Fruit fly (Drosophila melanogaster) whole organism, embryonic: ENCODE measurements around the gene CG4537.
A peak's percentile ranks its signal among the peaks of the same experiment; 100 is the strongest.

Source experiments
- Aef1 ChIP-seq: fragments of 200-800 bp; sonication (Bioruptor generic); IDR thresholded peaks from 3 replicates; pipeline ENCODE4 v1.3.6; 2022; ENCODE audit warnings: missing biosample characterization, missing genetic modification characterization
- B-H1 ChIP-seq: fragments of 200-800 bp; sonication (Bioruptor generic); IDR thresholded peaks from 3 replicates; pipeline ENCODE4 v1.3.6; 2022; ENCODE audit warnings: missing biosample characterization, missing genetic modification characterization
- CG10147 ChIP-seq: fragments of 200-800 bp; sonication (Bioruptor generic); optimal IDR thresholded peaks from 2 replicates; lab custom pipeline; 2019; ENCODE audit warnings: missing biosample characterization, mild to moderate bottlenecking, missing genetic modification characterization, moderate library complexity
- CG10209 ChIP-seq: fragments of 200-800 bp; sonication (Bioruptor generic); optimal IDR thresholded peaks from 3 replicates; lab custom pipeline; 2017; ENCODE audit warnings: missing biosample characterization, mild to moderate bottlenecking, missing genetic modification characterization, missing genetic modification reagents
- CG11398 ChIP-seq: fragments of 200-800 bp; sonication (Bioruptor generic); optimal IDR thresholded peaks from 2 replicates; lab custom pipeline; 2016; ENCODE audit warnings: missing biosample characterization, missing genetic modification characterization
- CG11504 ChIP-seq: fragments of 200-800 bp; sonication (Bioruptor generic); optimal IDR thresholded peaks from 3 replicates; lab custom pipeline; 2019; ENCODE audit warnings: missing biosample characterization, mild to moderate bottlenecking, missing genetic modification characterization, moderate library complexity
- CG14710 ChIP-seq: fragments of 200-800 bp; sonication (Bioruptor generic); optimal IDR thresholded peaks from 3 replicates; lab custom pipeline; 2019; ENCODE audit warnings: missing biosample characterization, mild to moderate bottlenecking, missing genetic modification characterization, moderate library complexity
- CG14860 ChIP-seq: fragments of 200-800 bp; sonication (Bioruptor generic); IDR thresholded peaks from 3 replicates; pipeline ENCODE4 v1.3.6; 2022; ENCODE audit warnings: missing biosample characterization, missing genetic modification characterization; ENCODE audit not compliant: partially characterized antibody
- CG15011 ChIP-seq: fragments of 200-800 bp; sonication (Bioruptor generic); optimal IDR thresholded peaks from 3 replicates; lab custom pipeline; 2018; ENCODE audit warnings: missing biosample characterization, mild to moderate bottlenecking, missing genetic modification characterization
- CG1602 ChIP-seq: fragments of 200-800 bp; sonication (Bioruptor generic); optimal IDR thresholded peaks from 3 replicates; lab custom pipeline; 2016; ENCODE audit warnings: missing biosample characterization, missing genetic modification characterization
- CG1792 ChIP-seq: fragments of 200-800 bp; sonication (Bioruptor generic); optimal IDR thresholded peaks from 2 replicates; lab custom pipeline; 2016; ENCODE audit warnings: missing biosample characterization, missing genetic modification characterization
- CG32767 ChIP-seq: fragments of 200-800 bp; sonication (Bioruptor generic); IDR thresholded peaks from 2 replicates; pipeline ENCODE4 v1.3.6; 2022; ENCODE audit warnings: missing biosample characterization, missing genetic modification characterization
- CG4707 ChIP-seq: fragments of 200-800 bp; sonication (Bioruptor generic); optimal IDR thresholded peaks from 2 replicates; lab custom pipeline; 2018; ENCODE audit warnings: missing biosample characterization, mild to moderate bottlenecking, missing genetic modification characterization, moderate library complexity
- CG4820 ChIP-seq: fragments of 200-800 bp; sonication (Bioruptor generic); optimal IDR thresholded peaks from 3 replicates; lab custom pipeline; 2016; ENCODE audit warnings: missing biosample characterization, missing genetic modification characterization
- CG7357 ChIP-seq: fragments of 200-800 bp; sonication (Bioruptor generic); IDR thresholded peaks from 3 replicates; pipeline ENCODE4 v1.3.6; 2022; ENCODE audit warnings: missing biosample characterization, missing genetic modification characterization
- CG7963 ChIP-seq: fragments of 200-800 bp; sonication (Bioruptor generic); IDR thresholded peaks from 3 replicates; pipeline ENCODE4 v1.3.6; 2022; ENCODE audit warnings: missing biosample characterization, missing genetic modification characterization; ENCODE audit not compliant: partially characterized antibody
- CG8359 ChIP-seq: fragments of 200-800 bp; sonication (Bioruptor generic); optimal IDR thresholded peaks from 2 replicates; lab custom pipeline; 2017; ENCODE audit warnings: missing biosample characterization, mild to moderate bottlenecking, missing genetic modification characterization, borderline replicate concordance
- CG8944 ChIP-seq: fragments of 200-800 bp; sonication (Bioruptor generic); optimal IDR thresholded peaks from 3 replicates; lab custom pipeline; 2016; ENCODE audit warnings: missing biosample characterization, missing genetic modification characterization
- CHES-1-like ChIP-seq: fragments of 200-800 bp; sonication (Bioruptor generic); optimal IDR thresholded peaks from 2 replicates; lab custom pipeline; 2016; ENCODE audit warnings: missing biosample characterization, missing genetic modification characterization
- CkIIα-i1 ChIP-seq: fragments of 200-800 bp; sonication (Bioruptor generic); IDR thresholded peaks from 2 replicates; pipeline ENCODE4 v1.3.6; 2022; ENCODE audit warnings: missing biosample characterization, missing genetic modification characterization
- D19A ChIP-seq: fragments of 200-800 bp; optimal IDR thresholded peaks from 3 replicates; lab custom pipeline; 2019; ENCODE audit warnings: missing biosample characterization, mild to moderate bottlenecking, missing genetic modification characterization, moderate library complexity
- MTF-1 ChIP-seq: fragments of 200-800 bp; sonication (Bioruptor generic); optimal IDR thresholded peaks from 2 replicates; lab custom pipeline; 2018; ENCODE audit warnings: missing biosample characterization, mild to moderate bottlenecking, missing genetic modification characterization, borderline replicate concordance
- NC2α ChIP-seq: fragments of 200-800 bp; sonication (Bioruptor generic); optimal IDR thresholded peaks from 2 replicates; lab custom pipeline; 2016; ENCODE audit warnings: missing biosample characterization, missing genetic modification characterization
- Nf-YC ChIP-seq: fragments of 200-800 bp; optimal IDR thresholded peaks from 3 replicates; lab custom pipeline; 2019; ENCODE audit warnings: missing biosample characterization, mild to moderate bottlenecking, missing genetic modification characterization, moderate library complexity
- Poxn ChIP-seq: fragments of 200-800 bp; sonication (Bioruptor generic); IDR thresholded peaks from 2 replicates; pipeline ENCODE4 v1.3.6; 2022; ENCODE audit warnings: missing biosample characterization, missing genetic modification characterization
- Rfx ChIP-seq: fragments of 200-800 bp; sonication (Bioruptor generic); IDR thresholded peaks from 2 replicates; pipeline ENCODE4 v1.3.6; 2022; ENCODE audit warnings: missing biosample characterization, missing genetic modification characterization
- Scr ChIP-seq: fragments of 200-800 bp; sonication (Bioruptor generic); IDR thresholded peaks from 2 replicates; pipeline ENCODE4 v1.3.6; 2022; ENCODE audit warnings: missing biosample characterization, missing genetic modification characterization; ENCODE audit not compliant: partially characterized antibody
- Sox100B ChIP-seq: fragments of 200-800 bp; sonication (Bioruptor generic); optimal IDR thresholded peaks from 3 replicates; lab custom pipeline; 2018; ENCODE audit warnings: missing biosample characterization, mild to moderate bottlenecking, missing genetic modification characterization
- Sox102F ChIP-seq: fragments of 200-800 bp; sonication (Bioruptor generic); optimal IDR thresholded peaks from 2 replicates; lab custom pipeline; 2018; ENCODE audit warnings: missing biosample characterization, mild to moderate bottlenecking, missing genetic modification characterization, moderate library complexity
- Sry-δ ChIP-seq: fragments of 200-800 bp; sonication (Bioruptor generic); optimal IDR thresholded peaks from 2 replicates; lab custom pipeline; 2016; ENCODE audit warnings: missing biosample characterization, missing genetic modification characterization
- Taf1 ChIP-seq: fragments of 200-800 bp; sonication (Bioruptor generic); IDR thresholded peaks from 2 replicates; pipeline ENCODE4 v1.3.6; 2022; ENCODE audit warnings: missing biosample characterization, missing genetic modification characterization
- aop ChIP-seq: fragments of 200-800 bp; sonication (Bioruptor generic); IDR thresholded peaks from 2 replicates; pipeline ENCODE4 v1.3.6; 2022; ENCODE audit warnings: missing biosample characterization, missing genetic modification characterization
- az2 ChIP-seq: fragments of 200-800 bp; sonication (Bioruptor generic); optimal IDR thresholded peaks from 3 replicates; lab custom pipeline; 2016; ENCODE audit warnings: missing biosample characterization, missing genetic modification characterization
- bcd ChIP-seq: fragments of 200-800 bp; sonication (Bioruptor generic); optimal IDR thresholded peaks from 2 replicates; lab custom pipeline; 2017; ENCODE audit warnings: missing biosample characterization, mild to moderate bottlenecking, missing genetic modification characterization
- bowl ChIP-seq: fragments of 200-800 bp; sonication (Bioruptor generic); IDR thresholded peaks from 2 replicates; pipeline ENCODE4 v1.3.6; 2022; ENCODE audit warnings: missing biosample characterization, missing genetic modification characterization
- ci ChIP-seq: fragments of 200-800 bp; sonication (Bioruptor generic); IDR thresholded peaks from 3 replicates; pipeline ENCODE4 v1.3.6; 2022; ENCODE audit warnings: missing biosample characterization, missing genetic modification characterization
- crp ChIP-seq, 2 experiments: fragments of 200-800 bp; sonication (Bioruptor generic); optimal IDR thresholded peaks; 2 replicates in 1 of 2; 3 replicates in 1 of 2; lab custom pipeline; 2017; ENCODE audit warnings: missing biosample characterization in 2 of 2, missing genetic modification characterization in 2 of 2, mild to moderate bottlenecking in 1 of 2, moderate library complexity in 1 of 2
- dan ChIP-seq: fragments of 200-800 bp; sonication (Bioruptor generic); IDR thresholded peaks from 2 replicates; pipeline ENCODE4 v1.3.6; 2022; ENCODE audit warnings: missing biosample characterization, missing genetic modification characterization
- gcm ChIP-seq: fragments of 200-800 bp; sonication (Bioruptor generic); optimal IDR thresholded peaks from 2 replicates; lab custom pipeline; 2019; ENCODE audit warnings: missing biosample characterization, mild to moderate bottlenecking, missing genetic modification characterization, moderate library complexity
- kah ChIP-seq: fragments of 200-800 bp; sonication (Bioruptor generic); optimal IDR thresholded peaks from 2 replicates; lab custom pipeline; 2018; ENCODE audit warnings: missing biosample characterization, mild to moderate bottlenecking, missing genetic modification characterization
- ken ChIP-seq: fragments of 200-800 bp; sonication (Bioruptor generic); IDR thresholded peaks from 3 replicates; pipeline ENCODE4 v1.3.6; 2022; ENCODE audit warnings: missing biosample characterization, missing genetic modification characterization
- luna ChIP-seq: fragments of 200-800 bp; sonication (Bioruptor generic); optimal IDR thresholded peaks from 2 replicates; lab custom pipeline; 2016; ENCODE audit warnings: missing biosample characterization, missing genetic modification characterization
- mam ChIP-seq: fragments of 200-800 bp; sonication (Bioruptor generic); optimal IDR thresholded peaks from 3 replicates; lab custom pipeline; 2016; ENCODE audit warnings: missing biosample characterization, missing genetic modification characterization
- peb ChIP-seq: fragments of 200-800 bp; sonication (Bioruptor generic); IDR thresholded peaks from 2 replicates; pipeline ENCODE4 v1.3.6; 2022; ENCODE audit warnings: missing biosample characterization, missing genetic modification characterization
- pita ChIP-seq: fragments of 200-800 bp; sonication (Bioruptor generic); optimal IDR thresholded peaks from 2 replicates; lab custom pipeline; 2017; ENCODE audit warnings: missing biosample characterization, mild to moderate bottlenecking, missing genetic modification characterization
- ranshi ChIP-seq: fragments of 200-800 bp; sonication (Bioruptor generic); IDR thresholded peaks from 2 replicates; pipeline ENCODE4 v1.3.6; 2022; ENCODE audit warnings: missing biosample characterization, missing genetic modification characterization
- repo ChIP-seq: fragments of 200-800 bp; sonication (Bioruptor generic); optimal IDR thresholded peaks from 2 replicates; lab custom pipeline; 2016; ENCODE audit warnings: missing biosample characterization, missing genetic modification characterization
- shn ChIP-seq: fragments of 200-800 bp; sonication (Bioruptor generic); optimal IDR thresholded peaks from 3 replicates; lab custom pipeline; 2016; ENCODE audit warnings: missing biosample characterization, missing genetic modification characterization
- slp2 ChIP-seq: fragments of 200-800 bp; sonication (Bioruptor generic); optimal IDR thresholded peaks from 2 replicates; lab custom pipeline; 2016; ENCODE audit warnings: missing biosample characterization, missing genetic modification characterization
- tll ChIP-seq, 2 experiments: fragments of 200-800 bp in 1 of 2; fragments of >200 bp in 1 of 2; sonication (Bioruptor generic) in 1 of 2; optimal IDR thresholded peaks; 2 replicates each; lab custom pipeline; 2017 to 2019; ENCODE audit warnings: missing biosample characterization in 2 of 2, missing genetic modification characterization in 2 of 2, mild to moderate bottlenecking in 1 of 2, moderate library complexity in 1 of 2
- ttk ChIP-seq: fragments of 200-800 bp; sonication (Bioruptor generic); IDR thresholded peaks from 2 replicates; pipeline ENCODE4 v2.1.2; 2022; ENCODE audit warnings: missing biosample characterization, missing genetic modification characterization
- yki ChIP-seq: fragments of >200 bp; optimal IDR thresholded peaks from 3 replicates; lab custom pipeline; 2018

The CG4537 gene

dm6 chr2L:9921401-9921800 is 30.7 kb downstream of the CG4537 start, which contains the start of gene CG4592 (continued):
- TF ChIP-seq ci (GFP tag; lab: Robert Waterston, UW) (peak; percentile 90), CG7357 (GFP tag; lab: Robert Waterston, UW) (no peak), ranshi (GFP tag; lab: Robert Waterston, UW) (peak; percentile 66), luna (GFP tag; lab: Kevin White, UChicago) (no peak), Nf-YC (no peak), peb (GFP tag; lab: Robert Waterston, UW) (no peak), Sox100B (no peak), az2 (GFP tag; lab: Kevin White, UChicago) (peak; percentile 30), slp2 (GFP tag; lab: Kevin White, UChicago) (no peak), pita (peak; percentile 14), CG14710 (tag; lab: Kevin White, UChicago) (peak; percentile 52), dan (GFP tag; lab: Robert Waterston, UW) (no peak), CG1602 (GFP tag; lab: Kevin White, UChicago) (peak; percentile 8), ttk (GFP tag; lab: Robert Waterston, UW) (no peak), CHES-1-like (GFP tag; lab: Kevin White, UChicago) (no peak), kah (GFP tag; lab: Kevin White, UChicago) (peak; percentile 46), ken (GFP tag; lab: Robert Waterston, UW) (peak; percentile 76; the same call in 2 of the 3 replicates), repo (GFP tag; lab: Kevin White, UChicago) (no peak), bowl (GFP tag; lab: Robert Waterston, UW) (no peak), mam (GFP tag; lab: Kevin White, UChicago) (peak; percentile 33), yki (lab: Kevin White, UChicago) (no peak), Aef1 (GFP tag; lab: Robert Waterston, UW) (no peak), CG1792 (GFP tag; lab: Kevin White, UChicago) (no peak), crp (GFP tag; optimal IDR thresholded peaks at IDR 0.05; lab: Kevin White, UChicago) (peak; percentile 69 to 92), CG15011 (GFP tag; lab: Kevin White, UChicago) (peak; percentile 3), Scr (GFP tag; lab: Robert Waterston, UW) (no peak), aop (no peak), CG7963 (GFP tag; lab: Robert Waterston, UW) (no peak), CG11504 (no peak), NC2α (GFP tag; lab: Kevin White, UChicago) (no peak), Taf1 (GFP tag; lab: Robert Waterston, UW) (no peak), Poxn (no peak), CG10147 (GFP tag; lab: Kevin White, UChicago) (no peak), Sry-δ (GFP tag; lab: Kevin White, UChicago) (no peak), shn (GFP tag; lab: Kevin White, UChicago) (no peak), gcm (GFP tag; lab: Kevin White, UChicago) (no peak), D19A (tag; lab: Kevin White, UChicago) (no peak), CG11398 (GFP tag; lab: Kevin White, UChicago) (no peak), CG8944 (GFP tag; lab: Kevin White, UChicago) (no peak), bcd (GFP tag; lab: Kevin White, UChicago) (peak; percentile 59), CG10209 (GFP tag; lab: Kevin White, UChicago) (peak; percentile 58), Sox102F (peak; percentile 61), CG4820 (GFP tag; lab: Kevin White, UChicago) (peak; percentile 99), CkIIα-i1 (GFP tag; lab: Robert Waterston, UW) (no peak), MTF-1 (GFP tag; lab: Kevin White, UChicago) (peak; percentile 26), tll (GFP tag; optimal IDR thresholded peaks at IDR 0.05; lab: Kevin White, UChicago) (no peak), B-H1 (GFP tag; lab: Robert Waterston, UW) (peak; percentile 21; the same call in 1 of the 3 replicates), CG32767 (GFP tag; lab: Robert Waterston, UW) (peak; percentile 56; the same call in 1 of the 2 replicates), CG4707 (no peak), Rfx (GFP tag; lab: Robert Waterston, UW) (peak; percentile 83), CG8359 (GFP tag; lab: Kevin White, UChicago) (no peak), CG14860 (GFP tag; lab: Robert Waterston, UW) (no peak)
